Fruit fly (Drosophila melanogaster): ENCODE results near the gene CG14095.
"Not testable (repeated sequence)": the region's sequence is repeated elsewhere in the genome, so short reads cannot be mapped to it uniquely, and the experiment has no call there.

- TF ChIP-seq CG14655 (GFP tag; optimal IDR thresholded peaks at IDR 0.05); CG13204 (GFP tag; optimal IDR thresholded peaks at IDR 0.05); fd96Ca (GFP tag; IDR thresholded peaks at IDR 0.05); Snoo (tag; optimal IDR thresholded peaks at IDR 0.05); rn (GFP tag; IDR thresholded peaks at IDR 0.05); CG12605 (GFP tag; IDR thresholded peaks at IDR 0.05); CG9948 (tag; optimal IDR thresholded peaks at IDR 0.05); CG17806 (tag; optimal IDR thresholded peaks at IDR 0.05); Pif1B (GFP tag; optimal IDR thresholded peaks at IDR 0.05); CG8301 (tag; optimal IDR thresholded peaks at IDR 0.05); CG10348 (GFP tag; IDR thresholded peaks at IDR 0.05): not testable (repeated sequence)
These were observed 7.6 kb upstream of the CG14095 start, which contains the start of the genes 825-Oak and CG12519 for dm6 chr3L:19472128-19472527.
